Worm (Caenorhabditis elegans): ENCODE measurements around the gene R02F2.1.
A peak's percentile ranks its signal among the peaks of the same experiment; 100 is the strongest.

ce11 chrIII:5553098-5553497 is 51.4 kb downstream of the R02F2.1 start:
- peak; percentile 54 for TF ChIP-seq elt-2 (tag; optimal IDR thresholded peaks at IDR 0.05)
- TF ChIP-seq mec-3 (tag; optimal IDR thresholded peaks at IDR 0.05; ENCODE audit: borderline replicate concordance): no peak
- TF ChIP-seq pha-2 (tag; optimal IDR thresholded peaks at IDR 0.05): no peak
- no peak for TF ChIP-seq fkh-10 (GFP tag; optimal IDR thresholded peaks at IDR 0.05)
- no peak for TF ChIP-seq elt-4 (tag; optimal IDR thresholded peaks at IDR 0.05)
- TF ChIP-seq pax-1 (tag; optimal IDR thresholded peaks at IDR 0.05): no peak
- TF ChIP-seq fkh-6 (tag; optimal IDR thresholded peaks at IDR 0.05): no peak
